Worm (Caenorhabditis elegans) whole organism, L4 larva: ENCODE measurements around the gene C52A10.3.

Source experiments
- D1046.2 ChIP-seq: fragments of 200-800 bp; sonication (Bioruptor generic); IDR thresholded peaks from 2 replicates; pipeline ENCODE4 v1.3.6; 2022; ENCODE audit warnings: missing genetic modification characterization, missing compliant biosample characterization
- F49E8.2 ChIP-seq: sonication (generic microtip); optimal IDR thresholded peaks from 2 replicates; lab custom pipeline; 2016; ENCODE audit warnings: missing compliant biosample characterization, mild to moderate bottlenecking, missing genetic modification characterization, borderline replicate concordance
- R02D3.7 ChIP-seq: fragments of 150-350 bp; sonication (generic microtip); optimal IDR thresholded peaks from 3 replicates; lab custom pipeline; 2014; ENCODE audit warnings: missing biosample characterization, missing genetic modification characterization
- T20F7.1 ChIP-seq: fragments of 200-800 bp; sonication (Bioruptor generic); optimal IDR thresholded peaks from 2 replicates; lab custom pipeline; 2018; ENCODE audit warnings: mild to moderate bottlenecking, missing genetic modification characterization, missing compliant biosample characterization
- Y105C5A.15 ChIP-seq: fragments of 200-800 bp; sonication (Bioruptor generic); IDR thresholded peaks from 2 replicates; pipeline ENCODE4 v1.3.6; 2022; ENCODE audit warnings: missing genetic modification characterization, missing compliant biosample characterization
- aha-1 ChIP-seq: fragments of 150-350 bp; peaks from one replicate; lab custom pipeline; 2014; ENCODE audit warnings: missing biosample characterization, missing genetic modification characterization
- ctbp-1 ChIP-seq: fragments of 200-800 bp; sonication (Bioruptor generic); IDR thresholded peaks from 2 replicates; pipeline ENCODE4 v1.3.6; 2022; ENCODE audit warnings: missing genetic modification reagents, missing genetic modification characterization, missing compliant biosample characterization
- daf-16 ChIP-seq, 3 experiments: sonication (generic microtip); optimal IDR thresholded peaks; 2 replicates each; lab custom pipeline; 2016 to 2017; ENCODE audit warnings: missing genetic modification characterization in 3 of 3, missing genetic modification reagents in 3 of 3, mild to moderate bottlenecking in 2 of 3, missing compliant biosample characterization in 2 of 3, missing biosample characterization in 1 of 3, moderate library complexity in 1 of 3
- daf-8 ChIP-seq: fragments of 200-800 bp; sonication (Bioruptor generic); IDR thresholded peaks from 2 replicates; pipeline ENCODE4 v1.3.6; 2022; ENCODE audit warnings: missing genetic modification characterization, missing compliant biosample characterization
- dmd-6 ChIP-seq: fragments of 200-800 bp; sonication (Bioruptor generic); IDR thresholded peaks from 2 replicates; pipeline ENCODE4 v1.3.6; 2022; ENCODE audit warnings: missing genetic modification reagents, missing genetic modification characterization, missing compliant biosample characterization
- dpl-1 ChIP-seq: fragments of 150-350 bp; optimal IDR thresholded peaks from 2 replicates; lab custom pipeline; 2014; ENCODE audit warnings: missing biosample characterization, missing genetic modification reagents, missing genetic modification characterization
- egl-27 ChIP-seq: sonication (generic microtip); optimal IDR thresholded peaks from 3 replicates; lab custom pipeline; 2017; ENCODE audit warnings: missing biosample characterization, missing genetic modification reagents, missing genetic modification characterization
- egl-43 ChIP-seq: fragments of 200-800 bp; sonication (Bioruptor generic); IDR thresholded peaks from 2 replicates; pipeline ENCODE4 v1.3.6; 2022; ENCODE audit warnings: missing genetic modification reagents, missing genetic modification characterization, missing compliant biosample characterization
- hlh-30 ChIP-seq: sonication (generic microtip); optimal IDR thresholded peaks from 2 replicates; lab custom pipeline; 2017; ENCODE audit warnings: antibody characterized with exemption, mild to moderate bottlenecking, missing genetic modification characterization, missing compliant biosample characterization; ENCODE audit not compliant: insufficient read depth
- hmg-1.1 ChIP-seq: fragments of 200-800 bp; sonication (Bioruptor generic); IDR thresholded peaks from 2 replicates; pipeline ENCODE4 v1.3.6; 2022; ENCODE audit warnings: missing genetic modification reagents, missing genetic modification characterization, missing compliant biosample characterization
- lin-38 ChIP-seq: fragments of 200-800 bp; sonication (Bioruptor generic); IDR thresholded peaks from 2 replicates; pipeline ENCODE4 v1.3.6; 2022; ENCODE audit warnings: missing genetic modification reagents, missing genetic modification characterization, missing compliant biosample characterization
- lsy-2 ChIP-seq, 2 experiments: fragments of 150-350 bp in 1 of 2; sonication (generic microtip) in 1 of 2; optimal IDR thresholded peaks; 2 replicates each; lab custom pipeline; 2014 to 2017; ENCODE audit warnings: missing biosample characterization in 2 of 2, missing genetic modification characterization in 2 of 2
- mdl-1 ChIP-seq, 2 experiments: fragments of 150-350 bp in 1 of 2; sonication (generic microtip) in 1 of 2; optimal IDR thresholded peaks; 2 replicates each; lab custom pipeline; 2014 to 2017; ENCODE audit warnings: missing biosample characterization in 2 of 2, missing genetic modification characterization in 2 of 2
- mep-1 ChIP-seq: fragments of 150-350 bp; sonication (generic microtip); optimal IDR thresholded peaks from 3 replicates; lab custom pipeline; 2014; ENCODE audit warnings: missing biosample characterization, missing genetic modification characterization
- mes-2 ChIP-seq: sonication (generic microtip); optimal IDR thresholded peaks from 2 replicates; lab custom pipeline; 2016; ENCODE audit warnings: missing genotype, mild to moderate bottlenecking, missing genetic modification characterization, missing compliant biosample characterization; ENCODE audit not compliant: poor library complexity, severe bottlenecking
- nhr-10 ChIP-seq: fragments of 150-350 bp; optimal IDR thresholded peaks from 2 replicates; lab custom pipeline; 2014; ENCODE audit warnings: missing biosample characterization, missing genetic modification characterization
- nhr-11 ChIP-seq: fragments of 150-350 bp; optimal IDR thresholded peaks from 2 replicates; lab custom pipeline; 2014; ENCODE audit warnings: missing biosample characterization, missing genetic modification characterization
- nhr-237 ChIP-seq: sonication (generic microtip); optimal IDR thresholded peaks from 2 replicates; lab custom pipeline; 2017; ENCODE audit warnings: missing biosample characterization, missing genetic modification characterization
- nhr-28 ChIP-seq: fragments of 150-350 bp; optimal IDR thresholded peaks from 2 replicates; lab custom pipeline; 2014; ENCODE audit warnings: missing biosample characterization, missing genetic modification characterization
- nhr-42 ChIP-seq: fragments of 200-800 bp; sonication (Bioruptor generic); IDR thresholded peaks from 2 replicates; pipeline ENCODE4 v1.3.6; 2022; ENCODE audit warnings: missing genetic modification characterization, missing compliant biosample characterization
- nhr-6 ChIP-seq: fragments of 150-350 bp; optimal IDR thresholded peaks from 2 replicates; lab custom pipeline; 2014; ENCODE audit warnings: missing biosample characterization, missing genetic modification characterization
- nhr-77 ChIP-seq: fragments of 150-350 bp; optimal IDR thresholded peaks from 2 replicates; lab custom pipeline; 2014; ENCODE audit warnings: missing biosample characterization, missing genetic modification characterization
- pqm-1 ChIP-seq: sonication (generic microtip); optimal IDR thresholded peaks from 2 replicates; lab custom pipeline; 2017; ENCODE audit warnings: missing biosample characterization, missing genetic modification characterization
- rbr-2 ChIP-seq: sonication (generic microtip); optimal IDR thresholded peaks from 2 replicates; lab custom pipeline; 2016; ENCODE audit warnings: missing genotype, missing genetic modification characterization, missing compliant biosample characterization
- skn-1 ChIP-seq: fragments of 150-350 bp; optimal IDR thresholded peaks from 2 replicates; lab custom pipeline; 2014; ENCODE audit warnings: missing biosample characterization, missing genetic modification characterization
- tra-1 ChIP-seq: fragments of 200-800 bp; sonication (Bioruptor generic); IDR thresholded peaks from 2 replicates; pipeline ENCODE4 v1.3.6; 2022; ENCODE audit warnings: missing genetic modification reagents, missing genetic modification characterization, missing compliant biosample characterization
- unc-39 ChIP-seq: sonication (generic microtip); optimal IDR thresholded peaks from 2 replicates; lab custom pipeline; 2017; ENCODE audit warnings: missing biosample characterization, missing genetic modification characterization
- unc-62 ChIP-seq, 3 experiments: fragments of 150-350 bp in 1 of 3; sonication (generic microtip); optimal IDR thresholded peaks in 2 of 3; peaks in 1 of 3; 1 replicate in 1 of 3; 2 replicates in 2 of 3; lab custom pipeline; 2014 to 2017; ENCODE audit warnings: missing biosample characterization in 3 of 3, missing genetic modification characterization in 3 of 3, missing genetic modification reagents in 3 of 3, missing genotype in 1 of 3
- zfp-2 ChIP-seq: sonication (generic microtip); optimal IDR thresholded peaks from 2 replicates; lab custom pipeline; 2016; ENCODE audit warnings: mild to moderate bottlenecking, missing genetic modification characterization, missing compliant biosample characterization
- zip-2 ChIP-seq: fragments of 150-350 bp; optimal IDR thresholded peaks from 2 replicates; lab custom pipeline; 2014; ENCODE audit warnings: missing biosample characterization, missing genetic modification characterization

C52A10.3 gene

ce11 chrV:5228513-5228912, 10.8 kb downstream of the C52A10.3 start:
- TF ChIP-seq nhr-28 (tag; lab: Kevin White, UChicago) (peak; percentile 21), unc-39 (tag; lab: Kevin White, UChicago) (no peak), unc-62 (GFP tag; optimal IDR thresholded peaks at IDR 0.05 in 1 of 2; lab: Kevin White, UChicago) (peak in 1 of 2 experiments; percentile 85), unc-62 (tag; optimal IDR thresholded peaks at IDR 0.05; lab: Kevin White, UChicago) (no peak)

ce11 chrV:5225660-5226059, 13.6 kb downstream of the C52A10.3 start:
- TF ChIP-seq mdl-1 (tag; optimal IDR thresholded peaks at IDR 0.05; lab: Kevin White, UChicago) (peak in 1 of 2 experiments; percentile 3), nhr-11 (tag; lab: Kevin White, UChicago) (no peak)
- TF ChIP-seq, all 104 proteins: peak for 1

- peak; percentile 6 for TF ChIP-seq pqm-1
- TF ChIP-seq aha-1 (tag; lab: Kevin White, UChicago): peak; percentile 87
- no peak for TF ChIP-seq D1046.2 (GFP tag; lab: Robert Waterston, UW)
- no peak for TF ChIP-seq R02D3.7 (tag; lab: Kevin White, UChicago)
- TF ChIP-seq dmd-6 (GFP tag; lab: Robert Waterston, UW): peak; percentile 49
- peak; percentile 6 for TF ChIP-seq nhr-28 (tag; lab: Kevin White, UChicago)
Observed at ce11 chrV:5223044-5223443, 16.3 kb downstream of the C52A10.3 start, which contains the start of gene Y49G5B.1. Gene Y49G5B.1 (plus strand): TSS chrV:5223367.

ce11 chrV:5213674-5214073, 25.6 kb downstream of the C52A10.3 start:
- no peak for TF ChIP-seq nhr-11 (tag; lab: Kevin White, UChicago)
- TF ChIP-seq tra-1 (GFP tag; lab: Robert Waterston, UW): no peak
- no peak for TF ChIP-seq hmg-1.1 (GFP tag; lab: Robert Waterston, UW)
- no peak for TF ChIP-seq egl-27 (tag; lab: Kevin White, UChicago)
- TF ChIP-seq nhr-10 (tag; lab: Kevin White, UChicago): no peak
- no peak for TF ChIP-seq nhr-28 (tag; lab: Kevin White, UChicago)
- TF ChIP-seq nhr-237 (tag; lab: Kevin White, UChicago): no peak
- TF ChIP-seq Y105C5A.15 (GFP tag; lab: Robert Waterston, UW): no peak
- TF ChIP-seq zip-2 (tag; lab: Kevin White, UChicago): no peak
- no peak for TF ChIP-seq egl-43 (GFP tag; lab: Robert Waterston, UW)
- TF ChIP-seq daf-8: no peak
- no peak for TF ChIP-seq lin-38 (GFP tag; lab: Robert Waterston, UW)
- no peak for TF ChIP-seq zfp-2 (tag; lab: Kevin White, UChicago)

ce11 chrV:5204127-5204526, 35.2 kb downstream of the C52A10.3 start, which contains the start of gene ttc-37:
Gene ttc-37 (plus strand): TSS chrV:5204475.
- TF ChIP-seq aha-1 (tag; lab: Kevin White, UChicago) (peak; percentile 88), lsy-2 (tag; optimal IDR thresholded peaks at IDR 0.05; lab: Kevin White, UChicago) (peak in 1 of 2 experiments; percentile 71), mep-1 (tag; lab: Kevin White, UChicago) (peak; percentile 14), tra-1 (GFP tag; lab: Robert Waterston, UW) (no peak), F49E8.2 (tag; lab: Kevin White, UChicago) (no peak), hmg-1.1 (GFP tag; lab: Robert Waterston, UW) (peak; percentile 45; the same call in 1 of the 2 replicates), nhr-6 (tag; lab: Kevin White, UChicago) (peak; percentile 3), lin-38 (GFP tag; lab: Robert Waterston, UW) (peak; percentile 96), nhr-77 (tag; lab: Kevin White, UChicago) (peak; percentile 2), dpl-1 (GFP tag; lab: Kevin White, UChicago) (peak; percentile 95), pqm-1 (no peak), rbr-2 (tag; lab: Kevin White, UChicago) (peak; percentile 6), nhr-28 (tag; lab: Kevin White, UChicago) (peak; percentile 25), hlh-30 (tag; lab: Kevin White, UChicago) (peak; percentile 36), nhr-42 (no peak), T20F7.1 (GFP tag; lab: Kevin White, UChicago) (no peak), ctbp-1 (GFP tag; lab: Robert Waterston, UW) (no peak), skn-1 (no peak), mes-2 (no peak), daf-16 (GFP tag; optimal IDR thresholded peaks at IDR 0.05; lab: Kevin White, UChicago) (peak in 1 of 2 experiments; percentile 79), daf-16 (tag; optimal IDR thresholded peaks at IDR 0.05; lab: Kevin White, UChicago) (no peak)
- TF ChIP-seq, all 104 proteins: peak for 12
